Worm (Caenorhabditis elegans): Measurements from ENCODE around the gene srlf-5.

DNA sequence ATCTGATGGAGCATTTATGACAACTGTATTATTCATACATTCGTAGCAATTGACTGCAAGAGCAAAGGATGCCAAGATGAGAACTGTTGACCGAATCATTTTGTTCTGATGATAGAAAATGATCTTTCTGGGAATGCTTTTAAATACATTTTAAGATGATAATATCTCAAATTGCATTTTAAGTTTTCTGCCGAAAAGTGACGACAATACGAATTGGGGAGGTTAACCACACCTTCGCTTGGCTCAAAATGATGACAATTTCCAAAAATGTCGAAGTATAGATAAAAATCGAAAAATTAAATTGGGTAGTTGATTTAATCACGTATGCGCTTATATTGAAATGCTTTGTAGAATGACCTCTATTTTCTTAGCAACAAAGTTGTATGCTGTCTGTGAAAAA lies 14.7 kb upstream of the srlf-5 start, which contains the start of gene dod-24:
- TF ChIP-seq nhr-12 (tag; optimal IDR thresholded peaks at IDR 0.05) (no peak), nhr-25 (tag; optimal IDR thresholded peaks at IDR 0.05) (no peak), nhr-129 (tag; optimal IDR thresholded peaks at IDR 0.05) (no peak), lin-39 (tag; optimal IDR thresholded peaks at IDR 0.05) (no peak), aly-2 (tag; optimal IDR thresholded peaks at IDR 0.05) (no peak), ztf-1 (GFP tag; conservative IDR thresholded peaks at IDR 0.05) (no peak), snpc-4 (tag; optimal IDR thresholded peaks at IDR 0.05) (no peak)
